Fruit fly (Drosophila melanogaster): ENCODE measurements around the gene CG6310.

CG6310 gene

DNA sequence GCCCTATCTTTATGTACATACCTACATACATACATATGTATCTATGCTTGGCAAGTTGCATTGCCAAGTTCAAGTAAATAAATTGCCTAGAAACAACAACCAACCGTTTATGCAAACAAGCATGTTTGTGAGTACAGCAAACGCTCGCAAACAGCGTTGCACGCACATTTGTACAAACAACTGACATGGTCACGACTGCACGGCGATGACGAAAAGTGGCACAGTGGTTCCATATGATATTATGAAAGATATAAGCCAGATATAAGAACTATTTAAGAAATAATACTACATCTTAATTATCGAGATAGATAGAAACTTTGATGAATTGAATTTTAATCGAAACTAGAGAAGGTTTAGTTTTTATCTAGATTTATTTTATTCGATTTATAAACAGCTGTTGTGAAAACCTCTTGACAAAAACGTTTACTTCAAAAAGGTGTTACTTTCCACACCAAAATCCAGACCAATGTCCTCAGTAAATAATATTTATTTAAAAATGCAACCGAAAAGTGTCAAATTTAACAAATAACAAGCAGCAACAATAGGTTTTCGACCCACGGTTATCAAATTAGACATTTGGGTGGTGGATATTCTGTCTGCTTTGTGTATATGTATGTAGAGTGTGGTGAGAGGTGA lies 20.3 kb upstream of the CG6310 start (continued):
- TF ChIP-seq Mrtf (GFP tag; IDR thresholded peaks at IDR 0.05) (peak; percentile 53; the same call in 1 of the 3 replicates), CG10209 (GFP tag; optimal IDR thresholded peaks at IDR 0.05) (peak; percentile 92), TFAM (GFP tag; optimal IDR thresholded peaks at IDR 0.05) (no peak), CG8765 (GFP tag; IDR thresholded peaks at IDR 0.05) (peak; percentile 50), corto (GFP tag; optimal IDR thresholded peaks at IDR 0.05) (peak; percentile 49), Xrp1 (GFP tag; IDR thresholded peaks at IDR 0.05) (peak; percentile 87), CG10431 (GFP tag; optimal IDR thresholded peaks at IDR 0.05) (peak; percentile 68), Hmr (GFP tag; optimal IDR thresholded peaks at IDR 0.05) (peak; percentile 89), Doc2 (GFP tag; IDR thresholded peaks at IDR 0.05) (peak; percentile 49; the same call in 1 of the 2 replicates), CG16813 (GFP tag; IDR thresholded peaks at IDR 0.05; ENCODE audit: partially characterized antibody) (peak; percentile 49; the same call in 1 of the 3 replicates), CG11504 (tag; optimal IDR thresholded peaks at IDR 0.05) (peak; percentile 96), Max (GFP tag; optimal IDR thresholded peaks at IDR 0.05) (peak; percentile 93), hb (GFP tag; IDR thresholded peaks at IDR 0.05; ENCODE audit: partially characterized antibody) (no peak), sug (tag; optimal IDR thresholded peaks at IDR 0.05) (peak; percentile 78), CG11723 (GFP tag; optimal IDR thresholded peaks at IDR 0.05) (peak; percentile 91), tx (GFP tag; optimal IDR thresholded peaks at IDR 0.05) (peak; percentile 80), Side (GFP tag; optimal IDR thresholded peaks at IDR 0.05) (peak; percentile 77), CG12391 (tag; optimal IDR thresholded peaks at IDR 0.05) (peak; percentile 96), HLH54F (GFP tag; optimal IDR thresholded peaks at IDR 0.05) (peak; percentile 57), CG8944 (GFP tag; optimal IDR thresholded peaks at IDR 0.05) (peak; percentile 72), al (GFP tag; IDR thresholded peaks at IDR 0.05) (peak; percentile 47; the same call in 1 of the 2 replicates), scrt (GFP tag; optimal IDR thresholded peaks at IDR 0.05) (peak; percentile 31), MESR4 (GFP tag; optimal IDR thresholded peaks at IDR 0.05) (no peak), caup (GFP tag; optimal IDR thresholded peaks at IDR 0.05; ENCODE audit: severe bottlenecking) (peak; percentile 80), bigmax (GFP tag; optimal IDR thresholded peaks at IDR 0.05) (no peak), CG15514 (GFP tag; optimal IDR thresholded peaks at IDR 0.05) (peak; percentile 68), CG3847 (GFP tag; IDR thresholded peaks at IDR 0.05) (peak; percentile 65), lab (GFP tag; optimal IDR thresholded peaks at IDR 0.05) (peak; percentile 89), unpg (GFP tag; optimal IDR thresholded peaks at IDR 0.05) (peak; percentile 86), zfh1 (GFP tag; IDR thresholded peaks at IDR 0.05) (peak; percentile 88), MBD-R2 (GFP tag; IDR thresholded peaks at IDR 0.05) (peak; percentile 23; the same call in 1 of the 2 replicates), gsb (GFP tag; IDR thresholded peaks at IDR 0.05) (peak; percentile 62), CG3407 (GFP tag; optimal IDR thresholded peaks at IDR 0.05) (peak; percentile 81), CG7987 (GFP tag; optimal IDR thresholded peaks at IDR 0.05) (peak; percentile 81), mam (GFP tag; optimal IDR thresholded peaks at IDR 0.05) (peak; percentile 71), dmrt11E (tag; optimal IDR thresholded peaks at IDR 0.05) (peak; percentile 89), Ptx1 (GFP tag; IDR thresholded peaks at IDR 0.05) (peak; percentile 84), kah (GFP tag; optimal IDR thresholded peaks at IDR 0.05) (peak; percentile 82), dimm (GFP tag; IDR thresholded peaks at IDR 0.05) (peak; percentile 4; the same call in 1 of the 2 replicates), dpn (GFP tag; optimal IDR thresholded peaks at IDR 0.05) (peak; percentile 73 to 88), H15 (GFP tag; IDR thresholded peaks at IDR 0.05) (peak; percentile 49), ken (GFP tag; IDR thresholded peaks at IDR 0.05) (no peak), CG14965 (GFP tag; optimal IDR thresholded peaks at IDR 0.05; ENCODE audit: borderline replicate concordance) (peak; percentile 65), h (optimal IDR thresholded peaks at IDR 0.05) (no peak), yki (optimal IDR thresholded peaks at IDR 0.05) (no peak), CG6272 (GFP tag; IDR thresholded peaks at IDR 0.05) (peak; percentile 51), Dbx (GFP tag; IDR thresholded peaks at IDR 0.05) (peak; percentile 53; the same call in 1 of the 3 replicates), CG1233 (GFP tag; optimal IDR thresholded peaks at IDR 0.05) (peak; percentile 85), Ada2b (GFP tag; IDR thresholded peaks at IDR 0.05) (peak; percentile 82), Mes4 (GFP tag; optimal IDR thresholded peaks at IDR 0.05) (peak; percentile 85)
